Fruit fly (Drosophila melanogaster): Measurements from ENCODE around the gene CG14961.

DNA sequence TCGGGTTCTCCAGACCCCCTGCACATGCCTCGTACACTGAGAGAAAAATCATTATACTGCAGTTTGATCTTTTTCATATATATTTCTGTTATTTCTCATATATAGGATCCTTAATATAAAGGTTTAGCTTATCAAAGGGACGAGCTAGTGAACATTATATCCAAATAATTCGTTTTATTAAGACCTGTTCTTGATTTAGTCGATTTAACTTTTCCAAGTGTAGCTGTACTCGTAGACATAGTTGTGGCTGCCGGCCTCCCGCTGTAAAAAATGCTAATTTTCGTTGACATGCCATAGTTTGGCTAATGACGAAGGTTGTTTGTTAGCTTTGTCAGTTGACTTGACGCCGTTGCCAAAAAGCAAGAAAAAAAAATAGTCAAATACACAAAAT lies 52.6 kb downstream of the CG14961 start:
- TF ChIP-seq insv (optimal IDR thresholded peaks at IDR 0.05) (no peak), psq (optimal IDR thresholded peaks at IDR 0.05) (no peak)
